Fruit fly (Drosophila melanogaster) whole organism, embryonic: Measurements from ENCODE around the gene CG1785.
A peak's percentile ranks its signal among the peaks of the same experiment; 100 is the strongest.

Source experiments
- Adf1 ChIP-seq: fragments of 200-800 bp; sonication (Bioruptor generic); IDR thresholded peaks from 2 replicates; pipeline ENCODE4 v1.3.6; 2022; ENCODE audit warnings: missing biosample characterization, missing genetic modification characterization
- Awh ChIP-seq: fragments of 200-800 bp; sonication (Bioruptor generic); IDR thresholded peaks from 2 replicates; pipeline ENCODE4, ENCODE4 v1.3.6; 2022; ENCODE audit warnings: missing biosample characterization, missing genetic modification characterization
- C15 ChIP-seq: fragments of 200-800 bp; sonication (Bioruptor generic); IDR thresholded peaks from 3 replicates; pipeline ENCODE4 v1.3.6; 2022; ENCODE audit warnings: missing biosample characterization, missing genetic modification characterization
- CG10209 ChIP-seq: fragments of 200-800 bp; sonication (Bioruptor generic); optimal IDR thresholded peaks from 3 replicates; lab custom pipeline; 2017; ENCODE audit warnings: missing biosample characterization, mild to moderate bottlenecking, missing genetic modification characterization, missing genetic modification reagents
- CG1024 ChIP-seq: fragments of 200-800 bp; sonication (Bioruptor generic); IDR thresholded peaks from 2 replicates; pipeline ENCODE4 v1.3.6; 2022; ENCODE audit warnings: missing biosample characterization, missing genetic modification characterization
- CG10321 ChIP-seq: fragments of 200-800 bp; sonication (Bioruptor generic); IDR thresholded peaks from 2 replicates; pipeline ENCODE4 v1.3.6; 2022; ENCODE audit warnings: missing biosample characterization, missing genetic modification characterization
- CG10366 ChIP-seq: fragments of 200-800 bp; sonication (Bioruptor generic); IDR thresholded peaks from 2 replicates; pipeline ENCODE4 v1.3.6; 2022; ENCODE audit warnings: missing biosample characterization, missing genetic modification characterization
- CG11696 ChIP-seq: fragments of 200-800 bp; sonication (Bioruptor generic); IDR thresholded peaks from 2 replicates; pipeline ENCODE4 v1.3.6; 2022; ENCODE audit warnings: missing biosample characterization, missing genetic modification characterization
- CG12104 ChIP-seq: fragments of 200-800 bp; sonication (Bioruptor generic); optimal IDR thresholded peaks from 3 replicates; lab custom pipeline; 2016; ENCODE audit warnings: missing biosample characterization, missing genetic modification characterization
- CG13894 ChIP-seq: fragments of 200-800 bp; sonication (Bioruptor generic); optimal IDR thresholded peaks from 3 replicates; lab custom pipeline; 2018; ENCODE audit warnings: missing biosample characterization, mild to moderate bottlenecking, missing genetic modification characterization, moderate library complexity
- CG15479 ChIP-seq: fragments of 200-800 bp; sonication (Bioruptor generic); optimal IDR thresholded peaks from 3 replicates; lab custom pipeline; 2019; ENCODE audit warnings: missing biosample characterization, mild to moderate bottlenecking, missing genetic modification characterization, moderate library complexity
- CG1647 ChIP-seq: fragments of 200-800 bp; sonication (Bioruptor generic); optimal IDR thresholded peaks from 3 replicates; lab custom pipeline; 2016; ENCODE audit warnings: missing biosample characterization, missing genetic modification characterization
- CG17359 ChIP-seq: fragments of 200-800 bp; sonication (Bioruptor generic); optimal IDR thresholded peaks from 3 replicates; lab custom pipeline; 2018; ENCODE audit warnings: missing biosample characterization, mild to moderate bottlenecking, missing genetic modification characterization, moderate library complexity
- CG31441 ChIP-seq: fragments of 200-800 bp; sonication (Bioruptor generic); IDR thresholded peaks from 2 replicates; pipeline ENCODE4 v1.3.6; 2022; ENCODE audit warnings: missing biosample characterization, missing genetic modification characterization
- CG43689 ChIP-seq: fragments of 200-800 bp; sonication (Bioruptor generic); IDR thresholded peaks from 2 replicates; pipeline ENCODE4 v1.3.6; 2022; ENCODE audit warnings: missing biosample characterization, missing genetic modification characterization
- CG7745 ChIP-seq: fragments of 200-800 bp; sonication (Bioruptor generic); optimal IDR thresholded peaks from 2 replicates; lab custom pipeline; 2018; ENCODE audit warnings: missing biosample characterization, mild to moderate bottlenecking, missing genetic modification characterization, moderate library complexity
- CG8944 ChIP-seq: fragments of 200-800 bp; sonication (Bioruptor generic); optimal IDR thresholded peaks from 3 replicates; lab custom pipeline; 2016; ENCODE audit warnings: missing biosample characterization, missing genetic modification characterization
- D19A ChIP-seq: fragments of 200-800 bp; optimal IDR thresholded peaks from 3 replicates; lab custom pipeline; 2019; ENCODE audit warnings: missing biosample characterization, mild to moderate bottlenecking, missing genetic modification characterization, moderate library complexity
- Deaf1 ChIP-seq: fragments of 200-800 bp; optimal IDR thresholded peaks from 3 replicates; lab custom pipeline; 2019; ENCODE audit warnings: missing biosample characterization, mild to moderate bottlenecking, missing genetic modification characterization, moderate library complexity
- Eip74EF ChIP-seq, 2 experiments: fragments of 200-800 bp in 1 of 2; fragments of >200 bp in 1 of 2; sonication (Bioruptor generic) in 1 of 2; optimal IDR thresholded peaks; 2 replicates each; lab custom pipeline; 2017 to 2019; ENCODE audit warnings: missing biosample characterization in 2 of 2, missing genetic modification characterization in 2 of 2, mild to moderate bottlenecking in 1 of 2, moderate library complexity in 1 of 2
- HmgD ChIP-seq: fragments of 200-800 bp; sonication (Bioruptor generic); optimal IDR thresholded peaks from 3 replicates; lab custom pipeline; 2016; ENCODE audit warnings: missing biosample characterization, missing genetic modification characterization
- HmgZ ChIP-seq: fragments of 200-800 bp; sonication (Bioruptor generic); optimal IDR thresholded peaks from 2 replicates; lab custom pipeline; 2018; ENCODE audit warnings: missing biosample characterization, mild to moderate bottlenecking, missing genetic modification characterization
- Hmr ChIP-seq: fragments of 200-800 bp; sonication (Bioruptor generic); optimal IDR thresholded peaks from 3 replicates; lab custom pipeline; 2017; ENCODE audit warnings: mild to moderate bottlenecking, missing biosample characterization, missing genetic modification reagents, missing genetic modification characterization
- Hmx ChIP-seq: fragments of 200-800 bp; sonication (Bioruptor generic); optimal IDR thresholded peaks from 2 replicates; lab custom pipeline; 2016; ENCODE audit warnings: missing biosample characterization, missing genetic modification characterization
- Hr3 ChIP-seq: fragments of 200-800 bp; sonication (Bioruptor generic); optimal IDR thresholded peaks from 3 replicates; lab custom pipeline; 2016; ENCODE audit warnings: missing biosample characterization, missing genetic modification characterization
- Lim3 ChIP-seq: fragments of 200-800 bp; sonication (Bioruptor generic); IDR thresholded peaks from 2 replicates; pipeline ENCODE4 v1.3.6; 2022; ENCODE audit warnings: missing biosample characterization, missing genetic modification characterization
- Mrtf ChIP-seq: fragments of 200-800 bp; sonication (Bioruptor generic); IDR thresholded peaks from 3 replicates; pipeline ENCODE4 v1.3.6; 2022; ENCODE audit warnings: missing biosample characterization, missing genetic modification characterization
- NFAT ChIP-seq: fragments of 200-800 bp; sonication (Bioruptor generic); IDR thresholded peaks from 2 replicates; pipeline ENCODE4 v1.3.6; 2022; ENCODE audit warnings: missing biosample characterization, missing genetic modification characterization
- Nf-YC ChIP-seq: fragments of 200-800 bp; optimal IDR thresholded peaks from 3 replicates; lab custom pipeline; 2019; ENCODE audit warnings: missing biosample characterization, mild to moderate bottlenecking, missing genetic modification characterization, moderate library complexity
- Optix ChIP-seq: fragments of 200-800 bp; sonication (Bioruptor generic); IDR thresholded peaks from 3 replicates; pipeline ENCODE4 v1.3.6; 2022; ENCODE audit warnings: missing biosample characterization, missing genetic modification characterization
- Taf1 ChIP-seq: fragments of 200-800 bp; sonication (Bioruptor generic); IDR thresholded peaks from 2 replicates; pipeline ENCODE4 v1.3.6; 2022; ENCODE audit warnings: missing biosample characterization, missing genetic modification characterization
- Vsx1 ChIP-seq: fragments of 200-800 bp; sonication (Bioruptor generic); optimal IDR thresholded peaks from 2 replicates; lab custom pipeline; 2017; ENCODE audit warnings: missing biosample characterization, mild to moderate bottlenecking, missing genetic modification characterization, missing genetic modification reagents
- al ChIP-seq: fragments of 200-800 bp; sonication (Bioruptor generic); IDR thresholded peaks from 2 replicates; pipeline ENCODE4 v1.3.6; 2022; ENCODE audit warnings: missing biosample characterization, missing genetic modification characterization
- bigmax ChIP-seq: fragments of 200-800 bp; sonication (Bioruptor generic); optimal IDR thresholded peaks from 2 replicates; lab custom pipeline; 2018; ENCODE audit warnings: missing biosample characterization, mild to moderate bottlenecking, missing genetic modification characterization
- cad ChIP-seq: fragments of >200 bp; optimal IDR thresholded peaks from 2 replicates; lab custom pipeline; 2017; ENCODE audit warnings: missing biosample characterization, missing genetic modification characterization
- cas ChIP-seq: fragments of 200-800 bp; sonication (Bioruptor generic); IDR thresholded peaks from 2 replicates; pipeline ENCODE4 v1.3.6; 2022; ENCODE audit warnings: missing biosample characterization, missing genetic modification characterization
- dati ChIP-seq: fragments of 200-800 bp; sonication (Bioruptor generic); IDR thresholded peaks from 2 replicates; pipeline ENCODE4 v1.3.6; 2022; ENCODE audit warnings: missing biosample characterization, missing genetic modification characterization
- disco-r ChIP-seq: fragments of 200-800 bp; sonication (Bioruptor generic); optimal IDR thresholded peaks from 2 replicates; lab custom pipeline; 2016; ENCODE audit warnings: missing biosample characterization, missing genetic modification characterization
- dmrt11E ChIP-seq: fragments of 200-800 bp; sonication (Bioruptor generic); optimal IDR thresholded peaks from 3 replicates; lab custom pipeline; 2018; ENCODE audit warnings: missing biosample characterization, mild to moderate bottlenecking, missing genetic modification characterization, moderate library complexity
- dysf ChIP-seq: fragments of 200-800 bp; sonication (Bioruptor generic); IDR thresholded peaks from 3 replicates; pipeline ENCODE4 v1.3.6; 2022; ENCODE audit warnings: missing biosample characterization, missing genetic modification characterization
- fd3F ChIP-seq: fragments of 200-800 bp; sonication (Bioruptor generic); optimal IDR thresholded peaks from 2 replicates; lab custom pipeline; 2018; ENCODE audit warnings: missing biosample characterization, mild to moderate bottlenecking, missing genetic modification characterization, moderate library complexity
- gem ChIP-seq: fragments of 200-800 bp; sonication (Bioruptor generic); optimal IDR thresholded peaks from 2 replicates; lab custom pipeline; 2019; ENCODE audit warnings: missing biosample characterization, mild to moderate bottlenecking, missing genetic modification characterization, moderate library complexity
- grau ChIP-seq: fragments of 200-800 bp; optimal IDR thresholded peaks from 3 replicates; lab custom pipeline; 2019; ENCODE audit warnings: missing biosample characterization, mild to moderate bottlenecking, missing genetic modification characterization, moderate library complexity
- grn ChIP-seq: fragments of 200-800 bp; sonication (Bioruptor generic); optimal IDR thresholded peaks from 3 replicates; lab custom pipeline; 2017; ENCODE audit warnings: missing biosample characterization, missing genetic modification characterization
- hth ChIP-seq: fragments of >200 bp; optimal IDR thresholded peaks from 2 replicates; lab custom pipeline; 2017; ENCODE audit warnings: inconsistent platforms
- inv ChIP-seq: fragments of 200-800 bp; sonication (Bioruptor generic); IDR thresholded peaks from 2 replicates; pipeline ENCODE4 v1.3.6; 2022; ENCODE audit warnings: missing biosample characterization, missing genetic modification characterization; ENCODE audit not compliant: partially characterized antibody
- jing ChIP-seq: fragments of 200-800 bp; sonication (Bioruptor generic); optimal IDR thresholded peaks from 2 replicates; lab custom pipeline; 2018; ENCODE audit warnings: missing biosample characterization, mild to moderate bottlenecking, missing genetic modification characterization
- pb ChIP-seq: fragments of 200-800 bp; sonication (Bioruptor generic); optimal IDR thresholded peaks from 3 replicates; lab custom pipeline; 2016; ENCODE audit warnings: missing biosample characterization, missing genetic modification characterization
- ranshi ChIP-seq: fragments of 200-800 bp; sonication (Bioruptor generic); IDR thresholded peaks from 2 replicates; pipeline ENCODE4 v1.3.6; 2022; ENCODE audit warnings: missing biosample characterization, missing genetic modification characterization
- sima ChIP-seq: fragments of 200-800 bp; sonication (Bioruptor generic); optimal IDR thresholded peaks from 2 replicates; lab custom pipeline; 2016; ENCODE audit warnings: missing biosample characterization, missing genetic modification characterization
- tio ChIP-seq: fragments of 200-800 bp; sonication (Bioruptor generic); optimal IDR thresholded peaks from 2 replicates; lab custom pipeline; 2017; ENCODE audit warnings: missing biosample characterization, missing genetic modification characterization, inconsistent platforms
- wek ChIP-seq: fragments of 200-800 bp; sonication (Bioruptor generic); optimal IDR thresholded peaks from 3 replicates; lab custom pipeline; 2018; ENCODE audit warnings: missing biosample characterization, mild to moderate bottlenecking, missing genetic modification characterization, moderate library complexity
- z ChIP-seq: fragments of 200-800 bp; sonication (Bioruptor generic); IDR thresholded peaks from 3 replicates; pipeline ENCODE4 v1.3.6; 2022; ENCODE audit warnings: missing biosample characterization, missing genetic modification characterization

CG1785 gene

dm6 chrX:8755352-8755751 is 40.6 kb downstream of the CG1785 start (continued):
- TF ChIP-seq sima (GFP tag; lab: Kevin White, UChicago) = no peak
- TF ChIP-seq ranshi (GFP tag; lab: Robert Waterston, UW) = no peak
- no peak for TF ChIP-seq Taf1 (GFP tag; lab: Robert Waterston, UW)
- no peak for TF ChIP-seq HmgZ
- no peak for TF ChIP-seq Optix
- no peak for TF ChIP-seq NFAT (GFP tag; lab: Robert Waterston, UW)
- no peak for TF ChIP-seq cas (GFP tag; lab: Robert Waterston, UW)
- no peak for TF ChIP-seq CG8944 (GFP tag; lab: Kevin White, UChicago)
- TF ChIP-seq Hmr = no peak
- TF ChIP-seq C15 (GFP tag; lab: Robert Waterston, UW) = no peak
- TF ChIP-seq cad (GFP tag; lab: Kevin White, UChicago) = no peak
- TF ChIP-seq CG13894 (tag; lab: Kevin White, UChicago) = no peak
- no peak for TF ChIP-seq tio (GFP tag; lab: Kevin White, UChicago)
- no peak for TF ChIP-seq grn (GFP tag; lab: Kevin White, UChicago)
- TF ChIP-seq CG17359 (tag; lab: Kevin White, UChicago) = no peak
- no peak for TF ChIP-seq Eip74EF (GFP tag; optimal IDR thresholded peaks at IDR 0.05; lab: Kevin White, UChicago)
- TF ChIP-seq HmgD (GFP tag; lab: Kevin White, UChicago) = no peak
- peak; percentile 83 for TF ChIP-seq grau (tag; lab: Kevin White, UChicago)
- no peak for TF ChIP-seq Awh (GFP tag; lab: Robert Waterston, UW)
- no peak for TF ChIP-seq wek (GFP tag; lab: Kevin White, UChicago)
- no peak for TF ChIP-seq CG11696 (GFP tag; lab: Robert Waterston, UW)
- TF ChIP-seq D19A (tag; lab: Kevin White, UChicago) = no peak
- TF ChIP-seq jing (GFP tag; lab: Kevin White, UChicago) = no peak
- no peak for TF ChIP-seq CG12104
- TF ChIP-seq Lim3 (GFP tag; lab: Robert Waterston, UW) = no peak
- no peak for TF ChIP-seq CG15479 (GFP tag; lab: Kevin White, UChicago)
- TF ChIP-seq dati (GFP tag; lab: Robert Waterston, UW) = no peak
- TF ChIP-seq pb (GFP tag; lab: Kevin White, UChicago) = no peak
- peak; percentile 37; the same call in 1 of the 2 replicates for TF ChIP-seq CG1024 (GFP tag; lab: Robert Waterston, UW)
- TF ChIP-seq CG43689 (GFP tag; lab: Robert Waterston, UW) = no peak
- TF ChIP-seq CG1647 (GFP tag; lab: Kevin White, UChicago) = no peak
- no peak for TF ChIP-seq CG10366 (GFP tag; lab: Robert Waterston, UW)
- TF ChIP-seq fd3F (GFP tag; lab: Kevin White, UChicago) = no peak
- peak; percentile 22; the same call in 1 of the 3 replicates for TF ChIP-seq dysf (GFP tag; lab: Robert Waterston, UW)
- no peak for TF ChIP-seq Hmx (GFP tag; lab: Kevin White, UChicago)
- TF ChIP-seq gem = peak; percentile 44
- TF ChIP-seq hth (lab: Kevin White, UChicago) = no peak
- no peak for TF ChIP-seq Adf1 (GFP tag; lab: Robert Waterston, UW)
- TF ChIP-seq CG10321 (GFP tag; lab: Robert Waterston, UW) = no peak
- TF ChIP-seq CG10209 (GFP tag; lab: Kevin White, UChicago) = peak; percentile 0
- TF ChIP-seq dmrt11E (tag; lab: Kevin White, UChicago) = peak; percentile 61
- TF ChIP-seq Nf-YC (tag; lab: Kevin White, UChicago) = no peak
- 0 out of 3 replicates have a peak, but pooled peaks have one; percentile 18 for TF ChIP-seq Mrtf (GFP tag; lab: Robert Waterston, UW)
- TF ChIP-seq inv (GFP tag; lab: Robert Waterston, UW) = no peak
- TF ChIP-seq CG7745 (tag; lab: Kevin White, UChicago) = no peak
- TF ChIP-seq z (GFP tag; lab: Robert Waterston, UW) = no peak
- TF ChIP-seq Vsx1 (GFP tag; lab: Kevin White, UChicago) = no peak
- TF ChIP-seq bigmax (GFP tag; lab: Kevin White, UChicago) = no peak
- no peak for TF ChIP-seq disco-r
- no peak for TF ChIP-seq al (GFP tag; lab: Robert Waterston, UW)
- no peak for TF ChIP-seq CG31441 (GFP tag; lab: Robert Waterston, UW)
- TF ChIP-seq Deaf1 (tag; lab: Kevin White, UChicago) = no peak
- no peak for TF ChIP-seq Hr3
